Worm (Caenorhabditis elegans) whole organism, L3 larva: ENCODE data around the gene pdzd-8.

Experiments
- ama-1 ChIP-seq: fragments of 150-350 bp; optimal IDR thresholded peaks from 2 replicates; lab custom pipeline; 2018
- ceh-16 ChIP-seq: sonication (generic microtip); optimal IDR thresholded peaks from 2 replicates; lab custom pipeline; 2017; ENCODE audit warnings: missing biosample characterization, missing genetic modification characterization
- egl-27 ChIP-seq: sonication (generic microtip); optimal IDR thresholded peaks from 4 replicates; lab custom pipeline; 2017; ENCODE audit warnings: missing biosample characterization, missing genetic modification reagents, missing genetic modification characterization
- elt-1 ChIP-seq: fragments of 150-350 bp; optimal IDR thresholded peaks from 2 replicates; lab custom pipeline; 2014; ENCODE audit warnings: missing biosample characterization, missing genetic modification characterization
- fkh-10 ChIP-seq: sonication (generic microtip); optimal IDR thresholded peaks from 2 replicates; lab custom pipeline; 2017; ENCODE audit warnings: missing biosample characterization, missing genetic modification reagents, missing genetic modification characterization
- fos-1 ChIP-seq: fragments of 150-350 bp; optimal IDR thresholded peaks from 2 replicates; lab custom pipeline; 2014; ENCODE audit warnings: missing biosample characterization, missing genetic modification characterization
- nhr-23 ChIP-seq: fragments of 150-350 bp; optimal IDR thresholded peaks from 2 replicates; lab custom pipeline; 2014; ENCODE audit warnings: missing biosample characterization, missing genetic modification reagents, missing genetic modification characterization
- nhr-77 ChIP-seq: fragments of 150-350 bp; optimal IDR thresholded peaks from 2 replicates; lab custom pipeline; 2014; ENCODE audit warnings: missing biosample characterization, missing genetic modification characterization
- pha-4 ChIP-seq: fragments of 150-350 bp; optimal IDR thresholded peaks from 2 replicates; lab custom pipeline; 2014; ENCODE audit warnings: missing biosample characterization, missing genetic modification reagents, missing genetic modification characterization
- pqm-1 ChIP-seq: fragments of 150-350 bp; optimal IDR thresholded peaks from 2 replicates; lab custom pipeline; 2017; ENCODE audit warnings: missing biosample characterization, missing genetic modification characterization, inconsistent platforms
- snpc-4 ChIP-seq: fragments of 150-350 bp; optimal IDR thresholded peaks from 2 replicates; lab custom pipeline; 2014; ENCODE audit warnings: missing biosample characterization, missing genetic modification characterization
- unc-62 ChIP-seq: fragments of 150-350 bp; sonication (generic microtip); optimal IDR thresholded peaks from 4 replicates; lab custom pipeline; 2014; ENCODE audit warnings: missing biosample characterization, missing genetic modification reagents, missing genetic modification characterization
- zag-1 ChIP-seq: fragments of 150-350 bp; optimal IDR thresholded peaks from 2 replicates; lab custom pipeline; 2014; ENCODE audit warnings: missing biosample characterization, missing genetic modification characterization

ce11 chrIV:8954126-8954525 lies 21.2 kb upstream of the pdzd-8 start:
- TF ChIP-seq fkh-10 (GFP tag; lab: Kevin White, UChicago) (no peak), egl-27 (tag; lab: Kevin White, UChicago) (no peak), pqm-1 (tag; lab: Kevin White, UChicago) (no peak), pha-4 (tag; lab: Kevin White, UChicago) (no peak), elt-1 (tag; lab: Kevin White, UChicago) (no peak), ceh-16 (tag; lab: Kevin White, UChicago) (no peak), snpc-4 (tag; lab: Kevin White, UChicago) (no peak), nhr-23 (tag; lab: Kevin White, UChicago) (no peak), fos-1 (tag; lab: Kevin White, UChicago) (no peak), zag-1 (no peak), unc-62 (GFP tag; lab: Kevin White, UChicago) (no peak), ama-1 (lab: Kevin White, UChicago) (no peak), nhr-77 (tag; lab: Kevin White, UChicago) (no peak)
